Fruit fly (Drosophila melanogaster): ENCODE results near the gene Hyls1.

The Hyls1 gene

DNA sequence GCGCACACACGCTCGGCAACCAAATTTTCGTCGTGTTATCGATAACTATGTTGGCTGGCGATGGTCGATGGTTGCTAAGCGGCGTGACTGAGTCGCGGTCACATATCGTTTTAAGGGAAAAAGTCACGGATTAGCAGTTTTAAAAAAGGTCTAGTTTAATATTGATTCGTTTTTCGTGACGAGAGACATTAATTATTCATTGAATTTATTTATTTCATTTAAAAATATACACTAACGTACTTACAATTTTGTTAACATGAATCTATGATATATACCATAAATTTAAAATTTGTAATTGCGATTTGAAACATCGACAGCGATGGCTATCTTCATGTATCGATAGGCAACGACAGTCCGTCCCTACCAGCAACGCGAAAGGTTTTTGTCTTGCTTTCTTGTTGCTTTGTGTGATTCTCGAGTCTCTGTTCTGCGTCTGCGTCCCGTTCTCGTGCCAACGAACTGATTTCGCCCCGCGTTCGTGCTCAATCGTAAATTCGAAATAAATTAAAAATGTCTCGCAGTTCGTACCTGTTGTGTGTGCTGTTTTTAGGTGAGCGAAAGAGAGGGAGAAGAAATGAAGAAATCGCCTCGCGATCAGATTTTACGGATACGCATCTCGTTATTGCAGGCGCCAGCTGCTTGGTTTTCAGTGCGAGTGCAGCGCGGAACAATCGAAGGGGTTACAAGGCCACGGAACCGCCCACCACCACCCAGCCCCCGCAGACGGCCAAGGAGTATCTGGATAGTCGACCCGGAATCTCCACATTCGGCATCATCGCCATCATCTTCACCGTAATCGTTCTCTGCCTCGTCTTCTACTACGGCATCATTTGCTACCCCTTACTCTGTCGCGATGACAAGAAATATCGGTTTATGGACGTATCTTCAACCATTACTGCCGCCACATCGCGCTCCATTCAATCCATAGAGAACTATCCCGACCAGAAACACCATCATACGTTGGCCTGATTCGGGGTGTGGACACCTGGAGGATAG is at the start of gene Hyls1, which contains the start of the genes chif and CG4455 (continued):
- no peak for TF ChIP-seq onecut (GFP tag; IDR thresholded peaks at IDR 0.05)
- TF ChIP-seq bowl (GFP tag; IDR thresholded peaks at IDR 0.05), result no peak
- TF ChIP-seq nmo (GFP tag; optimal IDR thresholded peaks at IDR 0.05), result peak; percentile 72
- TF ChIP-seq ewg (GFP tag; optimal IDR thresholded peaks at IDR 0.05), result peak; percentile 53
- TF ChIP-seq trem (tag; optimal IDR thresholded peaks at IDR 0.05), result peak; percentile 81
- peak; percentile 32 for TF ChIP-seq CG15514 (GFP tag; optimal IDR thresholded peaks at IDR 0.05)
- no peak for TF ChIP-seq Optix (GFP tag; IDR thresholded peaks at IDR 0.05)
- TF ChIP-seq Ets65A (GFP tag), result peak; percentile 68
- TF ChIP-seq br (optimal IDR thresholded peaks at IDR 0.05), result no peak
- peak; percentile 39 for TF ChIP-seq CG18764 (GFP tag; optimal IDR thresholded peaks at IDR 0.05)
- no peak for TF ChIP-seq CG7372 (GFP tag; IDR thresholded peaks at IDR 0.05)
- peak; percentile 7 for TF ChIP-seq Six4 (GFP tag; optimal IDR thresholded peaks at IDR 0.05)
- no peak for TF ChIP-seq CG14965 (GFP tag; optimal IDR thresholded peaks at IDR 0.05; ENCODE audit: borderline replicate concordance)
- TF ChIP-seq ato (GFP tag; IDR thresholded peaks at IDR 0.05; ENCODE audit: partially characterized antibody), result peak; percentile 65; the same call in 1 of the 2 replicates
- TF ChIP-seq Hr51 (GFP tag; optimal IDR thresholded peaks at IDR 0.05), result peak in 1 of 2 experiments; percentile 17
- peak; percentile 34 for TF ChIP-seq CG18599 (GFP tag; optimal IDR thresholded peaks at IDR 0.05)
- TF ChIP-seq CG16815 (GFP tag; optimal IDR thresholded peaks at IDR 0.05), result no peak
- TF ChIP-seq CHES-1-like (GFP tag; optimal IDR thresholded peaks at IDR 0.05), result no peak
- no peak for TF ChIP-seq Vsx1 (GFP tag; optimal IDR thresholded peaks at IDR 0.05)
- TF ChIP-seq CG2116 (GFP tag; optimal IDR thresholded peaks at IDR 0.05), result peak; percentile 88
- TF ChIP-seq CG11723 (GFP tag; optimal IDR thresholded peaks at IDR 0.05), result peak; percentile 32
- TF ChIP-seq CG15073 (GFP tag; optimal IDR thresholded peaks at IDR 0.05), result no peak
- TF ChIP-seq CG18262 (tag; optimal IDR thresholded peaks at IDR 0.05), result peak; percentile 51
- TF ChIP-seq ERR (GFP tag; optimal IDR thresholded peaks at IDR 0.05), result no peak
- TF ChIP-seq CG17385 (GFP tag; optimal IDR thresholded peaks at IDR 0.05), result no peak
- peak; percentile 78 for TF ChIP-seq CG14710 (tag; optimal IDR thresholded peaks at IDR 0.05)
- TF ChIP-seq dmrt11E (tag; optimal IDR thresholded peaks at IDR 0.05), result peak; percentile 43
- TF ChIP-seq lola (GFP tag; optimal IDR thresholded peaks at IDR 0.05), result peak in 1 of 3 experiments; percentile 31
- TF ChIP-seq tna (GFP tag; IDR thresholded peaks at IDR 0.05; ENCODE audit: partially characterized antibody), result peak; percentile 61; the same call in 1 of the 2 replicates
- TF ChIP-seq ap (GFP tag; IDR thresholded peaks at IDR 0.05), result no peak
- no peak for TF ChIP-seq Hmx (GFP tag; optimal IDR thresholded peaks at IDR 0.05)
- no peak for TF ChIP-seq CG43689 (GFP tag; IDR thresholded peaks at IDR 0.05)
- TF ChIP-seq Deaf1 (tag; optimal IDR thresholded peaks at IDR 0.05), result peak; percentile 61
- peak; percentile 11 for TF ChIP-seq az2 (GFP tag; optimal IDR thresholded peaks at IDR 0.05)
- TF ChIP-seq Elba2 (GFP tag; optimal IDR thresholded peaks at IDR 0.05), result no peak
- TF ChIP-seq CG12219 (GFP tag; optimal IDR thresholded peaks at IDR 0.05), result no peak
- no peak; the same call in 1 of the 2 replicates for TF ChIP-seq CG14014 (GFP tag; IDR thresholded peaks at IDR 0.05)
- TF ChIP-seq Nf-YA (GFP tag; IDR thresholded peaks at IDR 0.05), result no peak
- no peak for TF ChIP-seq Neu2 (GFP tag; optimal IDR thresholded peaks at IDR 0.05; ENCODE audit: borderline replicate concordance)
- no peak for TF ChIP-seq CG31365 (tag; optimal IDR thresholded peaks at IDR 0.05)
- no peak for TF ChIP-seq NC2β (GFP tag; optimal IDR thresholded peaks at IDR 0.05)
- peak; percentile 63 for TF ChIP-seq oc (tag; optimal IDR thresholded peaks at IDR 0.05)
- TF ChIP-seq Atf-2 (GFP tag; optimal IDR thresholded peaks at IDR 0.05), result no peak
- TF ChIP-seq esg (GFP tag; conservative IDR thresholded peaks at IDR 0.05), result no peak
- TF ChIP-seq CG13296 (GFP tag; optimal IDR thresholded peaks at IDR 0.05), result no peak
